Worm (Caenorhabditis elegans) whole organism, late embryonic: Measurements from ENCODE around the gene Y62H9A.15.

Experiments used
- K02D7.2 ChIP-seq: sonication (generic microtip); optimal IDR thresholded peaks from 2 replicates; lab custom pipeline; 2017; ENCODE audit warnings: mild to moderate bottlenecking, missing genetic modification characterization, missing compliant biosample characterization
- dmd-4 ChIP-seq: sonication (generic microtip); optimal IDR thresholded peaks from 2 replicates; lab custom pipeline; 2016; ENCODE audit warnings: borderline replicate concordance, missing genetic modification characterization, missing compliant biosample characterization
- ets-4 ChIP-seq: sonication (generic microtip); optimal IDR thresholded peaks from 2 replicates; lab custom pipeline; 2016; ENCODE audit warnings: missing genetic modification characterization, missing compliant biosample characterization
- madf-2 ChIP-seq: sonication (generic microtip); optimal IDR thresholded peaks from 2 replicates; lab custom pipeline; 2017; ENCODE audit warnings: missing genetic modification characterization, missing compliant biosample characterization
- pax-1 ChIP-seq: fragments of 150-350 bp; optimal IDR thresholded peaks from 2 replicates; lab custom pipeline; 2014; ENCODE audit warnings: missing biosample characterization, missing genetic modification characterization
- sox-4 ChIP-seq: sonication (generic microtip); optimal IDR thresholded peaks from 2 replicates; lab custom pipeline; 2017; ENCODE audit warnings: mild to moderate bottlenecking, missing genetic modification characterization, inconsistent platforms, missing compliant biosample characterization

- TF ChIP-seq pax-1 (tag; lab: Kevin White, UChicago) (no peak), madf-2 (tag; lab: Kevin White, UChicago) (no peak), ets-4 (tag; lab: Kevin White, UChicago) (no peak), K02D7.2 (tag; lab: Kevin White, UChicago) (no peak), sox-4 (tag; lab: Kevin White, UChicago) (no peak), dmd-4 (tag; lab: Kevin White, UChicago) (no peak)
Measured at ce11 chrX:11892328-11892727, 17.6 kb downstream of the Y62H9A.15 start, which contains the start of gene Y62H9A.8.
